Fruit fly (Drosophila melanogaster): ENCODE results near the gene Cpr72Ec.

DNA sequence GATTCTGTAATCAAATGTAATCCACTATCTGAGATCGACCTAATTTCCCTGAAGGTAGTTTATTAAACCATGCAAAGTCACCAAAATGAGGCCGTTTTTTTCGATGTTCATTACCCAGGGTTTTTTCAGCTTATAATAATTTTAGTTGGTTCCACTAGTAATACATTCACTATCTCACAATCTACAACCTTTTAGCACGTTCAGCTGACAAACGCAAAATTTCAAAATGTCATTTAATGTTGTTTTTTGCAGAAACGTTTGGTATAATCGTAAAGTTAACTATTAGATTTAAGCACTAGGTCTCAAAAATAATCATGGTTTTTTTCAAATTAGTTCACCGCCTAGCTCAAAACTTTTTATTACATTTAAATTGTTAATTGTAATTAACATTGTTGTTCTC is 33.0 kb upstream of the Cpr72Ec start, which contains the start of gene CG44836:
- TF ChIP-seq CG11294 (GFP tag; IDR thresholded peaks at IDR 0.05) (no peak), Blimp-1 (GFP tag; optimal IDR thresholded peaks at IDR 0.05) (no peak), CG6276 (GFP tag; optimal IDR thresholded peaks at IDR 0.05) (no peak), dsx (GFP tag; optimal IDR thresholded peaks at IDR 0.05; ENCODE audit: poor library complexity, severe bottlenecking) (no peak), dac (GFP tag; optimal IDR thresholded peaks at IDR 0.05) (no peak), OdsH (GFP tag; optimal IDR thresholded peaks at IDR 0.05) (no peak), CG8632 (GFP tag; optimal IDR thresholded peaks at IDR 0.05) (no peak), CG11902 (GFP tag; optimal IDR thresholded peaks at IDR 0.05) (no peak)
